Fruit fly (Drosophila melanogaster) whole organism, wandering third instar larva: ENCODE results near the gene IKKepsilon.

ENCODE experiments used
- Hr78 ChIP-seq: fragments of >200 bp; optimal IDR thresholded peaks from 2 replicates; lab custom pipeline; 2017; ENCODE audit warnings: missing biosample characterization, missing genetic modification characterization
- Sp1 ChIP-seq: fragments of 200-800 bp; sonication (Bioruptor generic); optimal IDR thresholded peaks from 3 replicates; lab custom pipeline; 2019; ENCODE audit warnings: missing biosample characterization, mild to moderate bottlenecking, missing genetic modification characterization, moderate library complexity
- h ChIP-seq: fragments of 200-800 bp; sonication (Bioruptor generic); optimal IDR thresholded peaks from 3 replicates; lab custom pipeline; 2016; ENCODE audit warnings: missing biosample characterization, mild to moderate bottlenecking, missing genetic modification characterization
- psq ChIP-seq: fragments of 200-800 bp; sonication (Bioruptor generic); optimal IDR thresholded peaks from 3 replicates; lab custom pipeline; 2017; ENCODE audit warnings: missing biosample characterization, mild to moderate bottlenecking, missing genetic modification characterization, moderate library complexity

dm6 chr2L:20643144-20643543 lies 32.7 kb upstream of the IKKepsilon start, which contains the start of gene CG17470:
- TF ChIP-seq h (no peak), Hr78 (no peak), Sp1 (GFP tag; lab: Kevin White, UChicago) (no peak), psq (no peak)
